Fruit fly (Drosophila melanogaster) whole organism, embryonic: ENCODE data around the gene Dbp73D.

Experiments
- CG1792 ChIP-seq: fragments of 200-800 bp; sonication (Bioruptor generic); optimal IDR thresholded peaks from 2 replicates; lab custom pipeline; 2016; ENCODE audit warnings: missing biosample characterization, missing genetic modification characterization
- CG5953 ChIP-seq: fragments of 200-800 bp; sonication (Bioruptor generic); IDR thresholded peaks from 2 replicates; pipeline ENCODE4 v1.3.6; 2022; ENCODE audit warnings: missing biosample characterization, missing genetic modification characterization
- CG9215 ChIP-seq: fragments of 200-800 bp; sonication (Bioruptor generic); IDR thresholded peaks from 2 replicates; pipeline ENCODE4 v1.3.6; 2022; ENCODE audit warnings: missing biosample characterization, missing genetic modification characterization
- lilli ChIP-seq: fragments of 200-800 bp; sonication (Bioruptor generic); optimal IDR thresholded peaks from 3 replicates; lab custom pipeline; 2016; ENCODE audit warnings: missing biosample characterization, missing genetic modification characterization
- luna ChIP-seq: fragments of 200-800 bp; sonication (Bioruptor generic); optimal IDR thresholded peaks from 2 replicates; lab custom pipeline; 2016; ENCODE audit warnings: missing biosample characterization, missing genetic modification characterization
- nau ChIP-seq: fragments of 200-800 bp; sonication (Bioruptor generic); optimal IDR thresholded peaks from 3 replicates; lab custom pipeline; 2017; ENCODE audit warnings: missing biosample characterization, mild to moderate bottlenecking, missing genetic modification characterization, missing genetic modification reagents
- pum ChIP-seq: fragments of 200-800 bp; sonication (Bioruptor generic); optimal IDR thresholded peaks from 2 replicates; lab custom pipeline; 2016; ENCODE audit warnings: missing biosample characterization, missing genetic modification characterization
- sc ChIP-seq, 3 experiments: fragments of >200 bp in 2 of 3; fragments of 200-800 bp in 1 of 3; sonication (Bioruptor generic) in 1 of 3; optimal IDR thresholded peaks; 2 replicates in 2 of 3; 3 replicates in 1 of 3; lab custom pipeline; 2017; ENCODE audit warnings: mild to moderate bottlenecking in 1 of 3, missing biosample characterization in 1 of 3, missing genetic modification characterization in 1 of 3, missing genetic modification reagents in 1 of 3
- tgo ChIP-seq: fragments of 200-800 bp; sonication (Bioruptor generic); IDR thresholded peaks from 3 replicates; pipeline ENCODE4 v1.3.6; 2022; ENCODE audit warnings: missing biosample characterization, missing genetic modification characterization
- vfl ChIP-seq: fragments of 200-800 bp; sonication (Bioruptor generic); optimal IDR thresholded peaks from 2 replicates; lab custom pipeline; 2016; ENCODE audit warnings: missing biosample characterization, missing genetic modification characterization

DNA sequence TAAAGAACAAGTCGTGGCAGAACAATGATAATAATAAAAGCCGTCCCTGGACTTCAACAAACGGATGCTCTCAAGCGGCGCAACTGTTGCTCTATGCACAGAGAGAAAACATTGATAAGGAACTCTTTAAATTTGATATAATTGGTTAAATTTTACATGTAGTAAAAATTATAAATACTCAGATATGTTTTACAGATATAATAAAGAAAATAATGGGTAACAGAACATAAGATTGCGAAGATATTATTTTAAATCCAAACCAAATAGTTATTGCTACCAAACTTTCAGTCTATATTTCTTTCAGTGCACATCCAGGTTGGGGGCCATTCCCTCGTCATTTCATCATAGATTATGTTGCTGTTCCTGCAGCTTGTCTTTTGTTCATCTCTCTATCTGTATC, 19.1 kb upstream of the Dbp73D start:
- TF ChIP-seq lilli (GFP tag; lab: Kevin White, UChicago) = no peak
- TF ChIP-seq CG5953 (GFP tag; lab: Robert Waterston, UW) = no peak
- no peak for TF ChIP-seq pum (GFP tag; lab: Kevin White, UChicago)
- TF ChIP-seq luna (GFP tag; lab: Kevin White, UChicago) = no peak
- TF ChIP-seq nau (GFP tag; lab: Kevin White, UChicago) = no peak
- no peak for TF ChIP-seq CG9215 (GFP tag; lab: Robert Waterston, UW)
- no peak for TF ChIP-seq vfl (GFP tag; lab: Kevin White, UChicago)
- no peak for TF ChIP-seq CG1792
- no peak for TF ChIP-seq sc (optimal IDR thresholded peaks at IDR 0.05; lab: Kevin White, UChicago)
- no peak for TF ChIP-seq sc (GFP tag; optimal IDR thresholded peaks at IDR 0.05; lab: Kevin White, UChicago)
- no peak for TF ChIP-seq tgo (GFP tag; lab: Robert Waterston, UW)
